Fruit fly (Drosophila melanogaster): ENCODE measurements around the gene Sgt.
A peak's percentile ranks its signal among the peaks of the same experiment; 100 is the strongest.

The Sgt gene

dm6 chr2L:17472582-17473524 is 1.4 kb downstream of the Sgt start, which contains the start of gene BicD (continued):
- TF ChIP-seq psq (GFP tag; optimal IDR thresholded peaks at IDR 0.05): no peak
- no peak for TF ChIP-seq ash1 (GFP tag; optimal IDR thresholded peaks at IDR 0.05)
- no peak for TF ChIP-seq CG1832 (GFP tag; optimal IDR thresholded peaks at IDR 0.05)
- TF ChIP-seq stwl (tag; optimal IDR thresholded peaks at IDR 0.05): peak; percentile 79
- TF ChIP-seq MTF-1 (GFP tag; optimal IDR thresholded peaks at IDR 0.05; ENCODE audit: borderline replicate concordance): no peak
- TF ChIP-seq lab (GFP tag; optimal IDR thresholded peaks at IDR 0.05): peak; percentile 31
- TF ChIP-seq CG3838 (GFP tag; optimal IDR thresholded peaks at IDR 0.05): no peak
- no peak for TF ChIP-seq disco-r (GFP tag; optimal IDR thresholded peaks at IDR 0.05)
- no peak for TF ChIP-seq tup (GFP tag; optimal IDR thresholded peaks at IDR 0.05)
- no peak for TF ChIP-seq org-1 (GFP tag; optimal IDR thresholded peaks at IDR 0.05)
- no peak for TF ChIP-seq CG3065 (GFP tag; optimal IDR thresholded peaks at IDR 0.05)
- no peak for TF ChIP-seq CG8765 (GFP tag; IDR thresholded peaks at IDR 0.05)
- no peak for TF ChIP-seq CG3726 (GFP tag; IDR thresholded peaks at IDR 0.05)
- peak; percentile 56 for TF ChIP-seq Bgb (GFP tag; IDR thresholded peaks at IDR 0.05; ENCODE audit: partially characterized antibody)
- no peak for TF ChIP-seq wor (GFP tag; IDR thresholded peaks at IDR 0.05)
- no peak for TF ChIP-seq Asciz (GFP tag; optimal IDR thresholded peaks at IDR 0.05)
- TF ChIP-seq CG6854 (GFP tag; optimal IDR thresholded peaks at IDR 0.05): no peak
- TF ChIP-seq BEAF-32 (GFP tag; optimal IDR thresholded peaks at IDR 0.05): peak; percentile 72
- TF ChIP-seq CG10565 (GFP tag; optimal IDR thresholded peaks at IDR 0.05): no peak
- TF ChIP-seq CG2202 (tag; optimal IDR thresholded peaks at IDR 0.05): no peak
- TF ChIP-seq CG13775 (GFP tag; optimal IDR thresholded peaks at IDR 0.05): no peak
- no peak for TF ChIP-seq tin (GFP tag; optimal IDR thresholded peaks at IDR 0.05)
- TF ChIP-seq CG31388 (GFP tag; optimal IDR thresholded peaks at IDR 0.05): no peak
- no peak for TF ChIP-seq prd (optimal IDR thresholded peaks at IDR 0.05)
- TF ChIP-seq prd (GFP tag; IDR thresholded peaks at IDR 0.05): no peak
- no peak for TF ChIP-seq Xrp1 (GFP tag; IDR thresholded peaks at IDR 0.05)
- TF ChIP-seq dimm (GFP tag; IDR thresholded peaks at IDR 0.05): no peak
- TF ChIP-seq vnd (GFP tag; IDR thresholded peaks at IDR 0.05; ENCODE audit: partially characterized antibody): peak; percentile 52; the same call in 2 of the 3 replicates
- TF ChIP-seq slou (GFP tag; optimal IDR thresholded peaks at IDR 0.05): no peak
- no peak for TF ChIP-seq pan (optimal IDR thresholded peaks at IDR 0.05)
- no peak for TF ChIP-seq pan (GFP tag; optimal IDR thresholded peaks at IDR 0.05 in 1 of 2, IDR thresholded peaks at IDR 0.05 in 1 of 2)

- TF ChIP-seq E2f2 (GFP tag; IDR thresholded peaks at IDR 0.05): peak; percentile 71
- no peak for TF ChIP-seq gcm2 (GFP tag; optimal IDR thresholded peaks at IDR 0.05)
- TF ChIP-seq slp2 (GFP tag; optimal IDR thresholded peaks at IDR 0.05): no peak
- no peak for TF ChIP-seq z (GFP tag; IDR thresholded peaks at IDR 0.05)
- TF ChIP-seq TFAM (GFP tag; optimal IDR thresholded peaks at IDR 0.05): no peak
- peak; percentile 59 for TF ChIP-seq nmo (GFP tag; optimal IDR thresholded peaks at IDR 0.05)
- peak; percentile 93 for TF ChIP-seq CG13287 (GFP tag; IDR thresholded peaks at IDR 0.05; ENCODE audit: partially characterized antibody)
- TF ChIP-seq NC2α (GFP tag; optimal IDR thresholded peaks at IDR 0.05): no peak
- no peak for TF ChIP-seq Hr3 (GFP tag; optimal IDR thresholded peaks at IDR 0.05)
- TF ChIP-seq CoRest (tag; optimal IDR thresholded peaks at IDR 0.05): peak; percentile 73
- TF ChIP-seq CG32767 (GFP tag; IDR thresholded peaks at IDR 0.05): 0 out of 2 replicates have a peak, but pooled peaks have one; percentile 17
- no peak for TF ChIP-seq bigmax (GFP tag; optimal IDR thresholded peaks at IDR 0.05)
- TF ChIP-seq mld (GFP tag; IDR thresholded peaks at IDR 0.05; ENCODE audit: partially characterized antibody): peak; percentile 88
- peak; percentile 94 for TF ChIP-seq Bgb (GFP tag; IDR thresholded peaks at IDR 0.05; ENCODE audit: partially characterized antibody)
- peak; percentile 90 for TF ChIP-seq BEAF-32 (GFP tag; optimal IDR thresholded peaks at IDR 0.05)
- TF ChIP-seq PHDP (tag; optimal IDR thresholded peaks at IDR 0.05): no peak
- no peak for TF ChIP-seq H15 (GFP tag; IDR thresholded peaks at IDR 0.05)
- TF ChIP-seq CG10366 (GFP tag; IDR thresholded peaks at IDR 0.05): no peak
- TF ChIP-seq CG13894 (tag; optimal IDR thresholded peaks at IDR 0.05): peak; percentile 13
- TF ChIP-seq CG43689 (GFP tag; IDR thresholded peaks at IDR 0.05): no peak
- no peak for TF ChIP-seq CG32532 (GFP tag; IDR thresholded peaks at IDR 0.05)
Observed at dm6 chr2L:17477710-17478109, 6.3 kb downstream of the Sgt start, which contains the start of gene cass. cass (minus strand) TSS chr2L:17477888.
